Fruit fly (Drosophila melanogaster) whole organism, adult: ENCODE data around the gene CG8671.

ENCODE experiments used
- CG11617 ChIP-seq: fragments of 200-800 bp; sonication (Bioruptor generic); optimal IDR thresholded peaks from 2 replicates; lab custom pipeline; 2017; ENCODE audit warnings: mild to moderate bottlenecking, missing biosample characterization, missing genetic modification reagents, missing genetic modification characterization
- CG14711 ChIP-seq: fragments of 200-800 bp; sonication (Bioruptor generic); optimal IDR thresholded peaks from 2 replicates; lab custom pipeline; 2018; ENCODE audit warnings: missing biosample characterization, mild to moderate bottlenecking, missing genetic modification characterization, moderate library complexity
- CG33017 ChIP-seq: fragments of 200-800 bp; sonication (Bioruptor generic); optimal IDR thresholded peaks from 2 replicates; lab custom pipeline; 2018; ENCODE audit warnings: missing biosample characterization, mild to moderate bottlenecking, missing genetic modification characterization, moderate library complexity
- CG7101 ChIP-seq: fragments of 200-800 bp; sonication (Bioruptor generic); optimal IDR thresholded peaks from 2 replicates; lab custom pipeline; 2018; ENCODE audit warnings: missing biosample characterization, mild to moderate bottlenecking, missing genetic modification characterization, moderate library complexity
- Crg-1 ChIP-seq: fragments of 200-800 bp; sonication (Bioruptor generic); optimal IDR thresholded peaks from 2 replicates; lab custom pipeline; 2016; ENCODE audit warnings: missing biosample characterization, missing genetic modification characterization
- Hr96 ChIP-seq: fragments of 200-800 bp; sonication (Bioruptor generic); optimal IDR thresholded peaks from 2 replicates; lab custom pipeline; 2016; ENCODE audit warnings: missing biosample characterization, missing genetic modification characterization
- Mnt ChIP-seq: fragments of 200-800 bp; sonication (Bioruptor generic); optimal IDR thresholded peaks from 2 replicates; lab custom pipeline; 2016; ENCODE audit warnings: missing biosample characterization, mild to moderate bottlenecking, missing genetic modification characterization
- tj ChIP-seq: fragments of 200-800 bp; sonication (Bioruptor generic); optimal IDR thresholded peaks from 3 replicates; lab custom pipeline; 2017; ENCODE audit warnings: missing biosample characterization, mild to moderate bottlenecking, missing genetic modification characterization, moderate library complexity

DNA sequence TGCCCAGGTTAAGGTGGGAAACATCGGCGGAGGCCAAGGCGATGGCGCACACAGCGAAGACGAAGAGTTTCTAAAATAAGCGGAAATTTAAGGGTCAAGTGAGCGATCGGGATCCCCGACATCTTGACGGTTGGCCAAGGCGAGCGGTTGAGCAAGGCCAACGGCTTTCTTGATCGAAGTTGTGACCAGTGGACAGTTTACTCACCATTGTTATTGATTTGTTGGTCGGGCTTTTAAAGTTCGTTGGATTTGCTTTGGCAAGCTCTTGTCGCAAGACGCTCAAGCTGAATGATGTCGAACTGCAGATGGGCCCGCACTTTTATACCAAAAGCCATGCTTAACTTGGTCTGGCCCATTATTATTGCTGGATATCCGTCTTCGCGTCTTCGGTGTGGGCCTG, 29.3 kb upstream of the CG8671 start:
- TF ChIP-seq Crg-1 (GFP tag; lab: Kevin White, UChicago) (no peak), CG7101 (tag; lab: Kevin White, UChicago) (no peak), CG14711 (no peak), Mnt (GFP tag; lab: Kevin White, UChicago) (no peak), Hr96 (GFP tag; lab: Kevin White, UChicago) (no peak), CG33017 (tag; lab: Kevin White, UChicago) (no peak), CG11617 (GFP tag; lab: Kevin White, UChicago) (no peak), tj (GFP tag; lab: Kevin White, UChicago) (no peak)
